Worm (Caenorhabditis elegans): ENCODE measurements around the gene H12D21.6.

- TF ChIP-seq elt-3 (tag; optimal IDR thresholded peaks at IDR 0.05): no peak
- TF ChIP-seq ceh-83 (GFP tag; optimal IDR thresholded peaks at IDR 0.05): no peak
- TF ChIP-seq mep-1 (tag; optimal IDR thresholded peaks at IDR 0.05): no peak
- no peak for TF ChIP-seq nhr-76 (tag; optimal IDR thresholded peaks at IDR 0.05)
- no peak for TF ChIP-seq pha-4 (tag; optimal IDR thresholded peaks at IDR 0.05)
- TF ChIP-seq nhr-237 (tag; optimal IDR thresholded peaks at IDR 0.05): no peak
- TF ChIP-seq unc-62 (GFP tag; optimal IDR thresholded peaks at IDR 0.05): no peak
- TF ChIP-seq mab-5 (tag; optimal IDR thresholded peaks at IDR 0.05): no peak
- TF ChIP-seq cnd-1 (tag; optimal IDR thresholded peaks at IDR 0.05): no peak
- no peak for TF ChIP-seq nhr-28 (tag; optimal IDR thresholded peaks at IDR 0.05)
Measured at ce11 chrV:14910758-14911157, 13.1 kb upstream of the H12D21.6 start.
